Fruit fly (Drosophila melanogaster) whole organism, embryonic: Measurements from ENCODE around the gene Or85a.

Experiments used
- Atf-2 ChIP-seq: fragments of 200-800 bp; sonication (Bioruptor generic); optimal IDR thresholded peaks from 2 replicates; lab custom pipeline; 2016; ENCODE audit warnings: missing biosample characterization, missing genetic modification characterization
- CG10147 ChIP-seq: fragments of 200-800 bp; sonication (Bioruptor generic); optimal IDR thresholded peaks from 2 replicates; lab custom pipeline; 2019; ENCODE audit warnings: missing biosample characterization, mild to moderate bottlenecking, missing genetic modification characterization, moderate library complexity
- CG11093 ChIP-seq: fragments of 200-800 bp; sonication (Bioruptor generic); IDR thresholded peaks from 3 replicates; pipeline ENCODE4 v1.3.6; 2022; ENCODE audit warnings: missing biosample characterization, missing genetic modification characterization
- CG11456 ChIP-seq: fragments of 200-800 bp; sonication (Bioruptor generic); IDR thresholded peaks from 3 replicates; pipeline ENCODE4 v1.3.6; 2022; ENCODE audit warnings: missing biosample characterization, missing genetic modification characterization
- CG11696 ChIP-seq: fragments of 200-800 bp; sonication (Bioruptor generic); IDR thresholded peaks from 2 replicates; pipeline ENCODE4 v1.3.6; 2022; ENCODE audit warnings: missing biosample characterization, missing genetic modification characterization
- CG12219 ChIP-seq: fragments of 200-800 bp; sonication (Bioruptor generic); optimal IDR thresholded peaks from 3 replicates; lab custom pipeline; 2018; ENCODE audit warnings: missing biosample characterization, mild to moderate bottlenecking, missing genetic modification characterization
- CG12236 ChIP-seq: fragments of 200-800 bp; sonication (Bioruptor generic); optimal IDR thresholded peaks from 2 replicates; lab custom pipeline; 2016; ENCODE audit warnings: missing biosample characterization, missing genetic modification characterization
- CG12769 ChIP-seq: fragments of 200-800 bp; sonication (Bioruptor generic); optimal IDR thresholded peaks from 2 replicates; lab custom pipeline; 2019; ENCODE audit warnings: missing biosample characterization, mild to moderate bottlenecking, missing genetic modification characterization, moderate library complexity
- CG13624 ChIP-seq: fragments of 200-800 bp; sonication (Bioruptor generic); optimal IDR thresholded peaks from 2 replicates; lab custom pipeline; 2016; ENCODE audit warnings: missing biosample characterization, missing genetic modification characterization
- CG14710 ChIP-seq: fragments of 200-800 bp; sonication (Bioruptor generic); optimal IDR thresholded peaks from 3 replicates; lab custom pipeline; 2019; ENCODE audit warnings: missing biosample characterization, mild to moderate bottlenecking, missing genetic modification characterization, moderate library complexity
- CG17568 ChIP-seq: fragments of 200-800 bp; sonication (Bioruptor generic); optimal IDR thresholded peaks from 2 replicates; lab custom pipeline; 2018; ENCODE audit warnings: missing biosample characterization, mild to moderate bottlenecking, missing genetic modification characterization, moderate library complexity
- CG18764 ChIP-seq: fragments of 200-800 bp; sonication (Bioruptor generic); optimal IDR thresholded peaks from 3 replicates; lab custom pipeline; 2016; ENCODE audit warnings: missing biosample characterization, missing genetic modification characterization
- CG4282 ChIP-seq: fragments of 200-800 bp; sonication (Bioruptor generic); optimal IDR thresholded peaks from 2 replicates; lab custom pipeline; 2016; ENCODE audit warnings: missing biosample characterization, missing genetic modification characterization
- CG4360 ChIP-seq: fragments of 200-800 bp; sonication (Bioruptor generic); IDR thresholded peaks from 2 replicates; pipeline ENCODE4 v1.3.6; 2022; ENCODE audit warnings: missing biosample characterization, missing genetic modification characterization
- CG6854 ChIP-seq: fragments of 200-800 bp; sonication (Bioruptor generic); optimal IDR thresholded peaks from 3 replicates; lab custom pipeline; 2017; ENCODE audit warnings: missing biosample characterization, mild to moderate bottlenecking, missing genetic modification characterization
- CG7928 ChIP-seq: fragments of 200-800 bp; sonication (Bioruptor generic); optimal IDR thresholded peaks from 2 replicates; lab custom pipeline; 2017; ENCODE audit warnings: missing biosample characterization, mild to moderate bottlenecking, missing genetic modification characterization
- CG8089 ChIP-seq: fragments of 200-800 bp; sonication (Bioruptor generic); optimal IDR thresholded peaks from 3 replicates; lab custom pipeline; 2016; ENCODE audit warnings: missing biosample characterization, missing genetic modification characterization
- CG8359 ChIP-seq: fragments of 200-800 bp; sonication (Bioruptor generic); optimal IDR thresholded peaks from 2 replicates; lab custom pipeline; 2017; ENCODE audit warnings: missing biosample characterization, mild to moderate bottlenecking, missing genetic modification characterization, borderline replicate concordance
- CG8478 ChIP-seq: fragments of >200 bp; optimal IDR thresholded peaks from 2 replicates; lab custom pipeline; 2018
- CG8944 ChIP-seq: fragments of 200-800 bp; sonication (Bioruptor generic); optimal IDR thresholded peaks from 3 replicates; lab custom pipeline; 2016; ENCODE audit warnings: missing biosample characterization, missing genetic modification characterization
- CG9817 ChIP-seq: fragments of 200-800 bp; sonication (Bioruptor generic); optimal IDR thresholded peaks from 2 replicates; lab custom pipeline; 2018; ENCODE audit warnings: missing biosample characterization, mild to moderate bottlenecking, missing genetic modification characterization, moderate library complexity
- Chrac-16 ChIP-seq: fragments of 200-800 bp; sonication (Bioruptor generic); optimal IDR thresholded peaks from 3 replicates; lab custom pipeline; 2016; ENCODE audit warnings: missing biosample characterization, missing genetic modification characterization
- Deaf1 ChIP-seq: fragments of 200-800 bp; optimal IDR thresholded peaks from 3 replicates; lab custom pipeline; 2019; ENCODE audit warnings: missing biosample characterization, mild to moderate bottlenecking, missing genetic modification characterization, moderate library complexity
- Eip74EF ChIP-seq, 2 experiments: fragments of 200-800 bp in 1 of 2; fragments of >200 bp in 1 of 2; sonication (Bioruptor generic) in 1 of 2; optimal IDR thresholded peaks; 2 replicates each; lab custom pipeline; 2017 to 2019; ENCODE audit warnings: missing biosample characterization in 2 of 2, missing genetic modification characterization in 2 of 2, mild to moderate bottlenecking in 1 of 2, moderate library complexity in 1 of 2
- Gug ChIP-seq: fragments of 200-800 bp; sonication (Bioruptor generic); IDR thresholded peaks from 4 replicates; pipeline ENCODE4 v1.3.6; 2022; ENCODE audit warnings: missing biosample characterization, missing genetic modification characterization
- Jarid2 ChIP-seq: fragments of 200-800 bp; sonication (Bioruptor generic); optimal IDR thresholded peaks from 3 replicates; lab custom pipeline; 2017; ENCODE audit warnings: mild to moderate bottlenecking, missing biosample characterization, missing genetic modification reagents, missing genetic modification characterization
- Med ChIP-seq: fragments of 200-800 bp; sonication (Bioruptor generic); peaks from one replicate; lab custom pipeline; 2016; ENCODE audit warnings: missing biosample characterization, missing genetic modification characterization, mild to moderate bottlenecking, inconsistent platforms, moderate library complexity
- NC2β ChIP-seq: fragments of 200-800 bp; sonication (Bioruptor generic); optimal IDR thresholded peaks from 2 replicates; lab custom pipeline; 2016; ENCODE audit warnings: missing biosample characterization, missing genetic modification characterization
- Opbp ChIP-seq: fragments of 200-800 bp; sonication (Bioruptor generic); IDR thresholded peaks from 3 replicates; pipeline ENCODE4 v1.3.6; 2022; ENCODE audit warnings: missing biosample characterization, missing genetic modification characterization; ENCODE audit not compliant: partially characterized antibody
- Sin3A ChIP-seq: fragments of >200 bp; optimal IDR thresholded peaks from 2 replicates; lab custom pipeline; 2018
- Sry-β ChIP-seq: fragments of 200-800 bp; sonication (Bioruptor generic); optimal IDR thresholded peaks from 2 replicates; lab custom pipeline; 2018; ENCODE audit warnings: missing biosample characterization, mild to moderate bottlenecking, missing genetic modification characterization, moderate library complexity
- Xrp1 ChIP-seq: fragments of 200-800 bp; sonication (Bioruptor generic); IDR thresholded peaks from 2 replicates; pipeline ENCODE4 v1.3.6; 2022; ENCODE audit warnings: missing biosample characterization, missing genetic modification characterization
- dm ChIP-seq: fragments of 200-800 bp; sonication (Bioruptor generic); optimal IDR thresholded peaks from 3 replicates; lab custom pipeline; 2016; ENCODE audit warnings: missing biosample characterization, missing genetic modification characterization
- esg ChIP-seq: fragments of 200-800 bp; sonication (Bioruptor generic); conservative IDR thresholded peaks from 2 replicates; pipeline ENCODE4 v1.3.6; 2022; ENCODE audit warnings: missing biosample characterization, missing genetic modification characterization
- ftz-f1 ChIP-seq: fragments of 200-800 bp; sonication (Bioruptor generic); optimal IDR thresholded peaks from 2 replicates; lab custom pipeline; 2016; ENCODE audit warnings: missing biosample characterization, missing genetic modification characterization
- gce ChIP-seq: fragments of 200-800 bp; sonication (Bioruptor generic); IDR thresholded peaks from 3 replicates; pipeline ENCODE4 v1.3.6; 2022; ENCODE audit warnings: missing biosample characterization, missing genetic modification characterization
- gsb ChIP-seq: fragments of 200-800 bp; sonication (Bioruptor generic); IDR thresholded peaks from 2 replicates; pipeline ENCODE4 v1.3.6; 2022; ENCODE audit warnings: missing biosample characterization, missing genetic modification characterization
- lbe ChIP-seq: fragments of 200-800 bp; sonication (Bioruptor generic); optimal IDR thresholded peaks from 2 replicates; lab custom pipeline; 2016; ENCODE audit warnings: missing biosample characterization, mild to moderate bottlenecking, missing genetic modification characterization
- lmd ChIP-seq: fragments of 200-800 bp; sonication (Bioruptor generic); IDR thresholded peaks from 2 replicates; pipeline ENCODE4 v1.3.6; 2022; ENCODE audit warnings: missing biosample characterization, missing genetic modification characterization
- lov ChIP-seq, 2 experiments: fragments of 200-800 bp in 1 of 2; fragments of >200 bp in 1 of 2; sonication (Bioruptor generic) in 1 of 2; IDR thresholded peaks in 1 of 2; optimal IDR thresholded peaks in 1 of 2; 2 replicates in 1 of 2; 3 replicates in 1 of 2; pipeline versions ENCODE4 v1.3.6 to Lab custom; 2017 to 2022; ENCODE audit warnings: missing biosample characterization in 1 of 2, missing genetic modification characterization in 1 of 2
- luna ChIP-seq: fragments of 200-800 bp; sonication (Bioruptor generic); optimal IDR thresholded peaks from 2 replicates; lab custom pipeline; 2016; ENCODE audit warnings: missing biosample characterization, missing genetic modification characterization
- nerfin-2 ChIP-seq: fragments of 200-800 bp; sonication (Bioruptor generic); IDR thresholded peaks from 2 replicates; pipeline ENCODE4 v1.3.6; 2022; ENCODE audit warnings: missing biosample characterization, missing genetic modification characterization; ENCODE audit not compliant: partially characterized antibody
- p53 ChIP-seq: fragments of 200-800 bp; sonication (Bioruptor generic); optimal IDR thresholded peaks from 2 replicates; lab custom pipeline; 2016; ENCODE audit warnings: missing biosample characterization, missing genetic modification characterization
- pan ChIP-seq, 4 experiments: fragments of >200 bp in 3 of 4; fragments of 200-800 bp in 1 of 4; sonication (Bioruptor generic) in 1 of 4; optimal IDR thresholded peaks in 3 of 4; IDR thresholded peaks in 1 of 4; 2 replicates each; pipeline versions ENCODE4 v1.3.6 to Lab custom; 2017 to 2022; ENCODE audit warnings: missing biosample characterization in 2 of 4, missing genetic modification characterization in 2 of 4, mixed read lengths in 1 of 4
- phol ChIP-seq: fragments of 200-800 bp; sonication (Bioruptor generic); optimal IDR thresholded peaks from 3 replicates; lab custom pipeline; 2018; ENCODE audit warnings: missing biosample characterization, mild to moderate bottlenecking, missing genetic modification characterization, moderate library complexity
- ranshi ChIP-seq: fragments of 200-800 bp; sonication (Bioruptor generic); IDR thresholded peaks from 2 replicates; pipeline ENCODE4 v1.3.6; 2022; ENCODE audit warnings: missing biosample characterization, missing genetic modification characterization
- run ChIP-seq: fragments of 200-800 bp; sonication (Bioruptor generic); optimal IDR thresholded peaks from 3 replicates; lab custom pipeline; 2018; ENCODE audit warnings: missing biosample characterization, mild to moderate bottlenecking, missing genetic modification characterization
- sob ChIP-seq: fragments of 200-800 bp; sonication (Bioruptor generic); IDR thresholded peaks from 2 replicates; pipeline ENCODE4 v1.3.6; 2022; ENCODE audit warnings: missing biosample characterization, missing genetic modification characterization
- tup ChIP-seq: fragments of 200-800 bp; sonication (Bioruptor generic); optimal IDR thresholded peaks from 2 replicates; lab custom pipeline; 2016; ENCODE audit warnings: missing biosample characterization, mild to moderate bottlenecking, missing genetic modification characterization, moderate library complexity
- yki ChIP-seq: fragments of >200 bp; optimal IDR thresholded peaks from 3 replicates; lab custom pipeline; 2018

The Or85a gene

DNA sequence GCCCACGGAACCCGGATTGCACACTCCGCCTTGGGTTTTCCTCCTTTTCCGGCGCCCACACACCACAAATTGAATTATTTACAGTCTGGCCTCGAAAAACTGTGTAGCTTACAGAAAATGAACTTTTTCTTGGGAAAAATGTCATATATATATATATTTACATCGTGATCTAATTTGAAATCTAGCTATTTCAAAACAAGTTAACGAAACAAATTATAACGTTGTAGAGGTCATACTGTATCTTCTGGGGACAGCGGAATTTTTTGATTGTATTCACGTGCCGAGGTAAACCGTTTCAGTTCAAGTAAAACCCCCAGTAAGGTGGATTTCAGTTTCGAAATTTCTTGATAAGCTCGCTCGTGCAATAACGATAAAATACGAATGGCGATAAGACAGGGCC, 32.9 kb downstream of the Or85a start (continued):
- TF ChIP-seq run (peak; percentile 7), lov (optimal IDR thresholded peaks at IDR 0.05; lab: Kevin White, UChicago) (no peak), lov (GFP tag; IDR thresholded peaks at IDR 0.05; lab: Robert Waterston, UW) (no peak), Med (peak; percentile 83), pan (optimal IDR thresholded peaks at IDR 0.05; lab: Kevin White, UChicago) (no peak), pan (GFP tag; optimal IDR thresholded peaks at IDR 0.05 in 1 of 2, IDR thresholded peaks at IDR 0.05 in 1 of 2) (peak in 1 of 2 experiments; percentile 80), CG18764 (GFP tag; lab: Kevin White, UChicago) (no peak), CG6854 (GFP tag; lab: Kevin White, UChicago) (no peak), CG8359 (GFP tag; lab: Kevin White, UChicago) (no peak), yki (lab: Kevin White, UChicago) (no peak), luna (GFP tag; lab: Kevin White, UChicago) (no peak), lbe (peak; percentile 62), NC2β (no peak), nerfin-2 (GFP tag; lab: Robert Waterston, UW) (no peak), Chrac-16 (GFP tag; lab: Kevin White, UChicago) (peak; percentile 10), ranshi (no peak; the same call in 1 of the 2 replicates), CG11696 (GFP tag; lab: Robert Waterston, UW) (peak; percentile 48), ftz-f1 (GFP tag; lab: Kevin White, UChicago) (peak; percentile 1), Sin3A (lab: Kevin White, UChicago) (no peak), gce (peak; percentile 69; the same call in 2 of the 3 replicates), CG13624 (no peak), esg (GFP tag; lab: Robert Waterston, UW) (0 out of 2 replicates have a peak, but pooled peaks have one; percentile 25), CG12236 (GFP tag; lab: Kevin White, UChicago) (no peak), CG11456 (GFP tag; lab: Robert Waterston, UW) (0 out of 3 replicates have a peak, but pooled peaks have one; percentile 56), p53 (GFP tag; lab: Kevin White, UChicago) (no peak), Atf-2 (GFP tag; lab: Kevin White, UChicago) (no peak), sob (peak; percentile 62), Jarid2 (GFP tag; lab: Kevin White, UChicago) (no peak), Opbp (GFP tag; lab: Robert Waterston, UW) (no peak), CG4360 (GFP tag; lab: Robert Waterston, UW) (0 out of 2 replicates have a peak, but pooled peaks have one; percentile 10), Gug (GFP tag; lab: Robert Waterston, UW) (peak; percentile 39; the same call in 1 of the 4 replicates), CG12219 (GFP tag; lab: Kevin White, UChicago) (peak; percentile 23), CG8478 (lab: Kevin White, UChicago) (no peak), dm (GFP tag; lab: Kevin White, UChicago) (no peak), phol (peak; percentile 9), CG8089 (GFP tag; lab: Kevin White, UChicago) (no peak), lmd (peak; percentile 74), CG8944 (no peak), tup (no peak), Deaf1 (tag; lab: Kevin White, UChicago) (no peak), CG10147 (GFP tag; lab: Kevin White, UChicago) (peak; percentile 6), CG4282 (GFP tag; lab: Kevin White, UChicago) (no peak), CG12769 (tag; lab: Kevin White, UChicago) (peak; percentile 51), Eip74EF (GFP tag; optimal IDR thresholded peaks at IDR 0.05; lab: Kevin White, UChicago) (peak in 1 of 2 experiments; percentile 74), CG14710 (no peak), Xrp1 (GFP tag; lab: Robert Waterston, UW) (peak; percentile 65), CG17568 (GFP tag; lab: Kevin White, UChicago) (peak; percentile 48), CG9817 (peak; percentile 66), gsb (peak; percentile 64; the same call in 1 of the 2 replicates), CG7928 (GFP tag; lab: Kevin White, UChicago) (peak; percentile 14), Sry-β (no peak), CG11093 (GFP tag; lab: Robert Waterston, UW) (peak; percentile 46; the same call in 2 of the 3 replicates)
